Worm (Caenorhabditis elegans) whole organism, early embryonic: ENCODE measurements around the gene nspa-10.

Experiments used
- F13C5.2 ChIP-seq: sonication (generic microtip); optimal IDR thresholded peaks from 2 replicates; lab custom pipeline; 2017; ENCODE audit warnings: mild to moderate bottlenecking, missing genetic modification characterization, inconsistent platforms, missing compliant biosample characterization
- ama-1 ChIP-seq: fragments of 150-350 bp; optimal IDR thresholded peaks from 2 replicates; lab custom pipeline; 2014
- flt-1 ChIP-seq: fragments of 200-800 bp; sonication (Bioruptor generic); IDR thresholded peaks from 2 replicates; pipeline ENCODE4 v1.3.6; 2022; ENCODE audit warnings: missing genetic modification characterization, missing compliant biosample characterization

ce11 chrV:14781130-14781529 lies 30.9 kb upstream of the nspa-10 start, which contains the start of gene Y50E8A.11:
- TF ChIP-seq ama-1: no peak
- TF ChIP-seq flt-1: no peak
- no peak for TF ChIP-seq F13C5.2
